Fruit fly (Drosophila melanogaster) whole organism, adult: ENCODE data around the gene CG5180.

Experiments used
- CG14711 ChIP-seq: fragments of 200-800 bp; sonication (Bioruptor generic); optimal IDR thresholded peaks from 2 replicates; lab custom pipeline; 2018; ENCODE audit warnings: missing biosample characterization, mild to moderate bottlenecking, missing genetic modification characterization, moderate library complexity
- CG1620 ChIP-seq: fragments of 200-800 bp; sonication (Bioruptor generic); optimal IDR thresholded peaks from 2 replicates; lab custom pipeline; 2016; ENCODE audit warnings: missing biosample characterization, missing genetic modification characterization
- CG33017 ChIP-seq: fragments of 200-800 bp; sonication (Bioruptor generic); optimal IDR thresholded peaks from 2 replicates; lab custom pipeline; 2018; ENCODE audit warnings: missing biosample characterization, mild to moderate bottlenecking, missing genetic modification characterization, moderate library complexity
- CG5204 ChIP-seq: fragments of 200-800 bp; sonication (Bioruptor generic); optimal IDR thresholded peaks from 2 replicates; lab custom pipeline; 2016; ENCODE audit warnings: missing biosample characterization, missing genetic modification characterization

DNA sequence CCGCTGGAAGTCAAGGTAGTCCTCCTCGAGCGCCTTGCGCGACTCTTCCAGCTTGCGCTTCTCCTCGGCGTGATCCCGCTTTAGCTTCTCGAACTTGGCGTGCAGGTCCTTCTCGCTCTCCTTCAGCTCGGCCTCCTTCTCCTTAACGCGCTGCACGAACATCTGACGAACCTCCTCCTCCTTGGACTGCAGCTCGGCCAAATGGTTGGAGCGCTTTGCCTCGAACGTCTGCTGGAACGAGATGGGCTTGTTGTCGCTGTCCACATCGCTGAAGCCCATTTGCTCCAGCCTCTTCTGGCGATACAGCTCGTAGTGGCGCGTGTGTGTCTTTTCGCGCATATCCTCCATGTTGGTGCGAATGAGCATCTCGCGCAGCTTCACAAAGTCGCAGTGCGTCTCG, 28.7 kb downstream of the CG5180 start:
- no peak for TF ChIP-seq CG14711
- no peak for TF ChIP-seq CG33017
- TF ChIP-seq CG1620 (GFP tag; lab: Kevin White, UChicago), result no peak
- no peak for TF ChIP-seq CG5204
